Fruit fly (Drosophila melanogaster) S2 (cell line): ENCODE measurements around the gene MSAmiP.

Experiments used
- CG8478 ChIP-seq: fragments of >200 bp; optimal IDR thresholded peaks from 2 replicates; lab custom pipeline; 2018
- CTCF ChIP-seq, 2 experiments: fragments of >200 bp; optimal IDR thresholded peaks; 2 replicates each; lab custom pipeline; 2018

- no peak for TF ChIP-seq CG8478 (lab: Kevin White, UChicago)
- TF ChIP-seq CTCF (optimal IDR thresholded peaks at IDR 0.05; lab: Kevin White, UChicago): no peak
These were observed 76.5 kb downstream of the MSAmiP start for dm6 chr3R:16819451-16820129.
